Fruit fly (Drosophila melanogaster) whole organism, adult: ENCODE measurements around the gene CG1582.
A peak's percentile ranks its signal among the peaks of the same experiment; 100 is the strongest.

Source experiments
- CG11617 ChIP-seq: fragments of 200-800 bp; sonication (Bioruptor generic); optimal IDR thresholded peaks from 2 replicates; lab custom pipeline; 2017; ENCODE audit warnings: mild to moderate bottlenecking, missing biosample characterization, missing genetic modification reagents, missing genetic modification characterization
- CG12768 ChIP-seq: fragments of 200-800 bp; sonication (Bioruptor generic); optimal IDR thresholded peaks from 2 replicates; lab custom pipeline; 2017; ENCODE audit warnings: missing biosample characterization, missing genetic modification characterization, mild to moderate bottlenecking, moderate library complexity, missing genetic modification reagents
- CG14711 ChIP-seq: fragments of 200-800 bp; sonication (Bioruptor generic); optimal IDR thresholded peaks from 2 replicates; lab custom pipeline; 2018; ENCODE audit warnings: missing biosample characterization, mild to moderate bottlenecking, missing genetic modification characterization, moderate library complexity
- CG1620 ChIP-seq: fragments of 200-800 bp; sonication (Bioruptor generic); optimal IDR thresholded peaks from 2 replicates; lab custom pipeline; 2016; ENCODE audit warnings: missing biosample characterization, missing genetic modification characterization
- CG33017 ChIP-seq: fragments of 200-800 bp; sonication (Bioruptor generic); optimal IDR thresholded peaks from 2 replicates; lab custom pipeline; 2018; ENCODE audit warnings: missing biosample characterization, mild to moderate bottlenecking, missing genetic modification characterization, moderate library complexity
- CG5204 ChIP-seq: fragments of 200-800 bp; sonication (Bioruptor generic); optimal IDR thresholded peaks from 2 replicates; lab custom pipeline; 2016; ENCODE audit warnings: missing biosample characterization, missing genetic modification characterization
- CG7045 ChIP-seq: fragments of 200-800 bp; sonication (Bioruptor generic); optimal IDR thresholded peaks from 2 replicates; lab custom pipeline; 2017; ENCODE audit warnings: missing biosample characterization, mild to moderate bottlenecking, missing genetic modification characterization
- CG7101 ChIP-seq: fragments of 200-800 bp; sonication (Bioruptor generic); optimal IDR thresholded peaks from 2 replicates; lab custom pipeline; 2018; ENCODE audit warnings: missing biosample characterization, mild to moderate bottlenecking, missing genetic modification characterization, moderate library complexity
- Clk ChIP-seq: fragments of 200-800 bp; sonication (Bioruptor generic); optimal IDR thresholded peaks from 2 replicates; lab custom pipeline; 2017; ENCODE audit warnings: missing biosample characterization, missing genetic modification characterization
- Crg-1 ChIP-seq: fragments of 200-800 bp; sonication (Bioruptor generic); optimal IDR thresholded peaks from 2 replicates; lab custom pipeline; 2016; ENCODE audit warnings: missing biosample characterization, missing genetic modification characterization
- Hr96 ChIP-seq: fragments of 200-800 bp; sonication (Bioruptor generic); optimal IDR thresholded peaks from 2 replicates; lab custom pipeline; 2016; ENCODE audit warnings: missing biosample characterization, missing genetic modification characterization
- Mnt ChIP-seq: fragments of 200-800 bp; sonication (Bioruptor generic); optimal IDR thresholded peaks from 2 replicates; lab custom pipeline; 2016; ENCODE audit warnings: missing biosample characterization, mild to moderate bottlenecking, missing genetic modification characterization
- bab1 ChIP-seq: fragments of 200-800 bp; sonication (Bioruptor generic); optimal IDR thresholded peaks from 3 replicates; lab custom pipeline; 2019; ENCODE audit warnings: missing biosample characterization, mild to moderate bottlenecking, missing genetic modification characterization, moderate library complexity
- cic ChIP-seq: fragments of 200-800 bp; sonication (Bioruptor generic); optimal IDR thresholded peaks from 2 replicates; lab custom pipeline; 2017; ENCODE audit warnings: missing biosample characterization, mild to moderate bottlenecking, missing genetic modification characterization, moderate library complexity
- cnc ChIP-seq, 2 experiments: fragments of >200 bp; optimal IDR thresholded peaks; 2 replicates each; lab custom pipeline; 2017
- kay ChIP-seq: fragments of 200-800 bp; sonication (Bioruptor generic); peaks from one replicate; lab custom pipeline; 2016; ENCODE audit warnings: missing biosample characterization, missing genetic modification characterization, borderline replicate concordance
- ovo ChIP-seq: fragments of 200-800 bp; sonication (Bioruptor generic); optimal IDR thresholded peaks from 2 replicates; lab custom pipeline; 2016; ENCODE audit warnings: missing biosample characterization, missing genetic modification characterization
- pad ChIP-seq: fragments of 200-800 bp; sonication (Bioruptor generic); optimal IDR thresholded peaks from 3 replicates; lab custom pipeline; 2017; ENCODE audit warnings: missing biosample characterization, missing genetic modification characterization, mild to moderate bottlenecking, moderate library complexity, missing genetic modification reagents
- tj ChIP-seq: fragments of 200-800 bp; sonication (Bioruptor generic); optimal IDR thresholded peaks from 3 replicates; lab custom pipeline; 2017; ENCODE audit warnings: missing biosample characterization, mild to moderate bottlenecking, missing genetic modification characterization, moderate library complexity
- toe ChIP-seq: fragments of 200-800 bp; sonication (Bioruptor generic); optimal IDR thresholded peaks from 2 replicates; lab custom pipeline; 2016; ENCODE audit warnings: missing biosample characterization, missing genetic modification characterization

CG1582 gene

dm6 chrX:10929613-10930012, 30.5 kb upstream of the CG1582 start:
- TF ChIP-seq CG14711 (tag; lab: Kevin White, UChicago) (peak; percentile 38), CG1620 (GFP tag; lab: Kevin White, UChicago) (no peak)

DNA sequence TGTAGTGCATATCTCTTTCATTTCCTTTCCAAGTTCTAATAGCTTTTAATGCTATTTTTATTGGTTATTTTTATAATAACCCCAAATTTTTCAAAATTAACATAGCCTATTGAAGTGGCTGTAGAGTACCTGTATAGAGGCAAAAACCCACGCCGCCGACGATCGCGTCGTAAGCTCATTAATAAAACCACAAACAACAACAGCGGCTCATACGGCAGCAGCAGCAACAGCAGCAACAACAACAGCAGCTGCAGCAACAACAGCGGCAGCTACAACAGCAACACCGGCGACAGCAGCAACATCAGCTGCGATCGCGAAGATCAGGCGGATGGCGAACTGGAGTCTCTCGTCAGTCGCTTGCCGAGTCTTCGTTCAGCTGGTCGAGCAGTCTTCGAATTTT, 28.0 kb upstream of the CG1582 start, which contains the start of gene CG2145:
Gene CG2145 (plus strand): TSS at position 290 of the 400 bp plus-strand sequence.
- peak; percentile 14 for TF ChIP-seq CG11617
- TF ChIP-seq cnc (optimal IDR thresholded peaks at IDR 0.05; lab: Kevin White, UChicago) = no peak
- peak; percentile 60 for TF ChIP-seq tj (GFP tag; lab: Kevin White, UChicago)
- TF ChIP-seq bab1 = peak; percentile 87
- TF ChIP-seq CG5204 (GFP tag; lab: Kevin White, UChicago) = no peak
- peak; percentile 29 for TF ChIP-seq CG14711 (tag; lab: Kevin White, UChicago)
- TF ChIP-seq CG12768 (GFP tag; lab: Kevin White, UChicago) = peak; percentile 56
- peak; percentile 76 for TF ChIP-seq Mnt (GFP tag; lab: Kevin White, UChicago)
- TF ChIP-seq ovo (GFP tag; lab: Kevin White, UChicago) = peak; percentile 88
- TF ChIP-seq kay (GFP tag; lab: Kevin White, UChicago) = peak; percentile 74
- TF ChIP-seq CG7045 (GFP tag; lab: Kevin White, UChicago) = no peak
- peak; percentile 68 for TF ChIP-seq Clk
- peak; percentile 73 for TF ChIP-seq Hr96 (GFP tag; lab: Kevin White, UChicago)
- peak; percentile 31 for TF ChIP-seq CG33017 (tag; lab: Kevin White, UChicago)
- peak; percentile 6 for TF ChIP-seq CG1620 (GFP tag; lab: Kevin White, UChicago)
- TF ChIP-seq cic = peak; percentile 76
- TF ChIP-seq pad (GFP tag; lab: Kevin White, UChicago) = no peak
- peak; percentile 41 for TF ChIP-seq CG7101 (tag; lab: Kevin White, UChicago)
- peak; percentile 64 for TF ChIP-seq toe (GFP tag; lab: Kevin White, UChicago)
- TF ChIP-seq Crg-1 (GFP tag; lab: Kevin White, UChicago) = no peak

DNA sequence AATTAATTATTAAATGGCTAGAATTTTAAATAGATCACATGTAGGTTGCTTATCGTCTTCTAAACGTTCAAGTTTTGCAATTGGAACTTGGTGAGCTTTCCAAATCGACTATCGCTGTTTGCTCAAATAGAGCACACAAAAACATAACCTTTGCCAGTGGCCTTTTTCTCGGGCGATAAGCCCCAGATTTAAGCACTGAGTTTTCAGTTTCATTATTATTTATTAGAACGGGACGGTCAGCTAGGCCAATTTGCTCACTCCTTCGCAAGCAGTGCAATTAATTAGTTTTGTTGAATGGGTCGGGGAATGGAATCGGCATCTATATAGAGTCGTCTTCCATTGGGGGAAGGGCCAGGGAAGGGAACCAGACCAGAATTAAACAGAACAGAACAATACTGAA, 27.1 kb upstream of the CG1582 start:
- TF ChIP-seq kay (GFP tag; lab: Kevin White, UChicago) = no peak
- TF ChIP-seq CG7101 (tag; lab: Kevin White, UChicago) = no peak
- TF ChIP-seq Mnt (GFP tag; lab: Kevin White, UChicago) = no peak
- TF ChIP-seq cnc (optimal IDR thresholded peaks at IDR 0.05; lab: Kevin White, UChicago) = no peak

dm6 chrX:10923711-10924281, 24.7 kb upstream of the CG1582 start, which contains the start of gene v:
Gene v (plus strand): TSS chrX:10923972.
- TF ChIP-seq CG14711 (tag; lab: Kevin White, UChicago) = no peak
- TF ChIP-seq cic = peak; percentile 41

dm6 chrX:10922178-10922577, 23.1 kb upstream of the CG1582 start:
- TF ChIP-seq kay (GFP tag; lab: Kevin White, UChicago) (peak; percentile 16), cnc (optimal IDR thresholded peaks at IDR 0.05; lab: Kevin White, UChicago) (no peak)

dm6 chrX:10921665-10922064, 22.6 kb upstream of the CG1582 start:
- TF ChIP-seq CG11617 = no peak
- TF ChIP-seq CG12768 (GFP tag; lab: Kevin White, UChicago) = no peak
- no peak for TF ChIP-seq CG7101 (tag; lab: Kevin White, UChicago)
- no peak for TF ChIP-seq Mnt (GFP tag; lab: Kevin White, UChicago)
- TF ChIP-seq ovo (GFP tag; lab: Kevin White, UChicago) = no peak
- no peak for TF ChIP-seq cnc (optimal IDR thresholded peaks at IDR 0.05; lab: Kevin White, UChicago)
- no peak for TF ChIP-seq CG33017 (tag; lab: Kevin White, UChicago)
- TF ChIP-seq tj (GFP tag; lab: Kevin White, UChicago) = no peak
- TF ChIP-seq CG5204 (GFP tag; lab: Kevin White, UChicago) = no peak
- TF ChIP-seq Clk = no peak
- TF ChIP-seq kay (GFP tag; lab: Kevin White, UChicago) = no peak
- no peak for TF ChIP-seq Hr96 (GFP tag; lab: Kevin White, UChicago)
- no peak for TF ChIP-seq CG14711 (tag; lab: Kevin White, UChicago)
- TF ChIP-seq bab1 = no peak
- TF ChIP-seq CG7045 (GFP tag; lab: Kevin White, UChicago) = no peak
- TF ChIP-seq pad (GFP tag; lab: Kevin White, UChicago) = no peak
- no peak for TF ChIP-seq CG1620 (GFP tag; lab: Kevin White, UChicago)
- no peak for TF ChIP-seq toe (GFP tag; lab: Kevin White, UChicago)
- no peak for TF ChIP-seq Crg-1 (GFP tag; lab: Kevin White, UChicago)
- TF ChIP-seq cic = no peak

dm6 chrX:10912585-10912984, 13.5 kb upstream of the CG1582 start:
- TF ChIP-seq CG5204 (GFP tag; lab: Kevin White, UChicago) (no peak), cnc (optimal IDR thresholded peaks at IDR 0.05; lab: Kevin White, UChicago) (no peak), CG7045 (GFP tag; lab: Kevin White, UChicago) (no peak), CG11617 (no peak), Hr96 (GFP tag; lab: Kevin White, UChicago) (no peak), CG33017 (tag; lab: Kevin White, UChicago) (no peak), Crg-1 (GFP tag; lab: Kevin White, UChicago) (no peak), cic (no peak)
